Worm (Caenorhabditis elegans): ENCODE measurements around the gene K10B3.1.

K10B3.1 gene

ce11 chrX:3135186-3135585 is at the start of gene K10B3.1:
Gene K10B3.1, plus strand, starts transcription at chrX:3135486.
- no peak for TF ChIP-seq W03F9.2 (tag; optimal IDR thresholded peaks at IDR 0.05)
- no peak for TF ChIP-seq him-1 (tag; optimal IDR thresholded peaks at IDR 0.05)
- no peak for TF ChIP-seq dao-5 (tag; optimal IDR thresholded peaks at IDR 0.05)

- no peak for TF ChIP-seq W03F9.2 (tag; optimal IDR thresholded peaks at IDR 0.05)
- no peak for TF ChIP-seq dao-5 (tag; optimal IDR thresholded peaks at IDR 0.05)
- no peak for TF ChIP-seq him-1 (tag; optimal IDR thresholded peaks at IDR 0.05)
Measured at ce11 chrX:3087245-3087644, 48.0 kb upstream of the K10B3.1 start, which contains the start of gene F52E4.5. Gene F52E4.5, minus strand, starts transcription at chrX:3087345.

ce11 chrX:3087647-3088046 is 47.6 kb upstream of the K10B3.1 start:
- TF ChIP-seq him-1 (tag; optimal IDR thresholded peaks at IDR 0.05): no peak
- no peak for TF ChIP-seq dao-5 (tag; optimal IDR thresholded peaks at IDR 0.05)
- TF ChIP-seq W03F9.2 (tag; optimal IDR thresholded peaks at IDR 0.05): no peak

ce11 chrX:3089423-3089822 is 45.9 kb upstream of the K10B3.1 start, which contains the start of gene pccb-1:
Gene pccb-1, plus strand, starts transcription at chrX:3089549.
- TF ChIP-seq W03F9.2 (tag; optimal IDR thresholded peaks at IDR 0.05) (no peak), dao-5 (tag; optimal IDR thresholded peaks at IDR 0.05) (no peak), him-1 (tag; optimal IDR thresholded peaks at IDR 0.05) (no peak)

- TF ChIP-seq W03F9.2 (tag; optimal IDR thresholded peaks at IDR 0.05) (peak; percentile 26), him-1 (tag; optimal IDR thresholded peaks at IDR 0.05) (no peak)
Measured at ce11 chrX:3089894-3090414, 45.3 kb upstream of the K10B3.1 start.

- TF ChIP-seq him-1 (tag; optimal IDR thresholded peaks at IDR 0.05): no peak
- no peak for TF ChIP-seq W03F9.2 (tag; optimal IDR thresholded peaks at IDR 0.05)
- TF ChIP-seq dao-5 (tag; optimal IDR thresholded peaks at IDR 0.05): no peak
Measured at ce11 chrX:3091119-3091746, 44.1 kb upstream of the K10B3.1 start.

- no peak for TF ChIP-seq dao-5 (tag; optimal IDR thresholded peaks at IDR 0.05)
- no peak for TF ChIP-seq him-1 (tag; optimal IDR thresholded peaks at IDR 0.05)
- TF ChIP-seq W03F9.2 (tag; optimal IDR thresholded peaks at IDR 0.05): no peak
Measured at ce11 chrX:3092460-3092859, 42.8 kb upstream of the K10B3.1 start.

ce11 chrX:3094304-3094703 is 41.0 kb upstream of the K10B3.1 start, which contains the start of gene wrt-2:
Gene wrt-2, minus strand, starts transcription at chrX:3094349.
- no peak for TF ChIP-seq dao-5 (tag; optimal IDR thresholded peaks at IDR 0.05)
- no peak for TF ChIP-seq him-1 (tag; optimal IDR thresholded peaks at IDR 0.05)
- TF ChIP-seq W03F9.2 (tag; optimal IDR thresholded peaks at IDR 0.05): no peak

- TF ChIP-seq W03F9.2 (tag; optimal IDR thresholded peaks at IDR 0.05) (peak; percentile 93), him-1 (tag; optimal IDR thresholded peaks at IDR 0.05) (peak; percentile 80), dao-5 (tag; optimal IDR thresholded peaks at IDR 0.05) (no peak)
Measured at ce11 chrX:3099832-3100231, 35.5 kb upstream of the K10B3.1 start, which contains the start of gene sec-3. Gene sec-3, minus strand, starts transcription at chrX:3099852.

- TF ChIP-seq dao-5 (tag; optimal IDR thresholded peaks at IDR 0.05) (no peak), him-1 (tag; optimal IDR thresholded peaks at IDR 0.05) (no peak), W03F9.2 (tag; optimal IDR thresholded peaks at IDR 0.05) (no peak)
Measured at ce11 chrX:3101562-3101961, 33.7 kb upstream of the K10B3.1 start.

ce11 chrX:3102165-3102564 is 33.1 kb upstream of the K10B3.1 start, which contains the start of gene ztf-13:
Gene ztf-13, minus strand, starts transcription at chrX:3102175.
- TF ChIP-seq dao-5 (tag; optimal IDR thresholded peaks at IDR 0.05) (no peak), him-1 (tag; optimal IDR thresholded peaks at IDR 0.05) (no peak), W03F9.2 (tag; optimal IDR thresholded peaks at IDR 0.05) (no peak)

ce11 chrX:3102817-3103216 is 32.5 kb upstream of the K10B3.1 start:
- TF ChIP-seq dao-5 (tag; optimal IDR thresholded peaks at IDR 0.05) (no peak), W03F9.2 (tag; optimal IDR thresholded peaks at IDR 0.05) (no peak), him-1 (tag; optimal IDR thresholded peaks at IDR 0.05) (no peak)

ce11 chrX:3106137-3106536 is 29.1 kb upstream of the K10B3.1 start, which contains the start of gene K10B3.5:
Gene K10B3.5, minus strand, starts transcription at chrX:3106479.
- peak; percentile 41 for TF ChIP-seq him-1 (tag; optimal IDR thresholded peaks at IDR 0.05)
- no peak for TF ChIP-seq dao-5 (tag; optimal IDR thresholded peaks at IDR 0.05)
- TF ChIP-seq W03F9.2 (tag; optimal IDR thresholded peaks at IDR 0.05): peak; percentile 56

- TF ChIP-seq him-1 (tag; optimal IDR thresholded peaks at IDR 0.05) (no peak), dao-5 (tag; optimal IDR thresholded peaks at IDR 0.05) (no peak), W03F9.2 (tag; optimal IDR thresholded peaks at IDR 0.05) (no peak)
Measured at ce11 chrX:3108603-3109002, 26.7 kb upstream of the K10B3.1 start.
